Fruit fly (Drosophila melanogaster) whole organism, embryonic: ENCODE data around the gene Ir68b.
A peak's percentile ranks its signal among the peaks of the same experiment; 100 is the strongest.

ENCODE experiments used
- Ada2b ChIP-seq: fragments of 200-800 bp; sonication (Bioruptor generic); IDR thresholded peaks from 2 replicates; pipeline ENCODE4 v1.3.6; 2022; ENCODE audit warnings: missing biosample characterization, missing genetic modification characterization
- Atf6 ChIP-seq: fragments of 200-800 bp; sonication (Bioruptor generic); IDR thresholded peaks from 2 replicates; pipeline ENCODE4 v1.3.6; 2022; ENCODE audit warnings: missing biosample characterization, missing genetic modification characterization
- CG10209 ChIP-seq: fragments of 200-800 bp; sonication (Bioruptor generic); optimal IDR thresholded peaks from 3 replicates; lab custom pipeline; 2017; ENCODE audit warnings: missing biosample characterization, mild to moderate bottlenecking, missing genetic modification characterization, missing genetic modification reagents
- CG10959 ChIP-seq: fragments of 200-800 bp; sonication (Bioruptor generic); IDR thresholded peaks from 2 replicates; pipeline ENCODE4 v1.3.6; 2022; ENCODE audit warnings: missing biosample characterization, missing genetic modification characterization
- CG11085 ChIP-seq: fragments of 200-800 bp; sonication (Bioruptor generic); IDR thresholded peaks from 2 replicates; pipeline ENCODE4 v1.3.6; 2022; ENCODE audit warnings: missing biosample characterization, missing genetic modification characterization
- CG11398 ChIP-seq: fragments of 200-800 bp; sonication (Bioruptor generic); optimal IDR thresholded peaks from 2 replicates; lab custom pipeline; 2016; ENCODE audit warnings: missing biosample characterization, missing genetic modification characterization
- CG12155 ChIP-seq: fragments of 200-800 bp; sonication (Bioruptor generic); optimal IDR thresholded peaks from 3 replicates; lab custom pipeline; 2016; ENCODE audit warnings: missing biosample characterization, missing genetic modification characterization
- CG12942 ChIP-seq: fragments of 200-800 bp; sonication (Bioruptor generic); optimal IDR thresholded peaks from 3 replicates; lab custom pipeline; 2016; ENCODE audit warnings: missing biosample characterization, missing genetic modification characterization
- CG16813 ChIP-seq: fragments of 200-800 bp; sonication (Bioruptor generic); IDR thresholded peaks from 3 replicates; pipeline ENCODE4 v1.3.6; 2022; ENCODE audit warnings: missing biosample characterization, missing genetic modification characterization; ENCODE audit not compliant: partially characterized antibody
- CG17359 ChIP-seq: fragments of 200-800 bp; sonication (Bioruptor generic); optimal IDR thresholded peaks from 3 replicates; lab custom pipeline; 2018; ENCODE audit warnings: missing biosample characterization, mild to moderate bottlenecking, missing genetic modification characterization, moderate library complexity
- CG17361 ChIP-seq: fragments of 200-800 bp; sonication (Bioruptor generic); IDR thresholded peaks from 3 replicates; pipeline ENCODE4 v1.3.6; 2022; ENCODE audit warnings: missing biosample characterization, missing genetic modification characterization
- CG17802 ChIP-seq: fragments of 200-800 bp; sonication (Bioruptor generic); optimal IDR thresholded peaks from 2 replicates; lab custom pipeline; 2018; ENCODE audit warnings: missing biosample characterization, mild to moderate bottlenecking, missing genetic modification characterization, moderate library complexity
- CG1832 ChIP-seq: fragments of 200-800 bp; sonication (Bioruptor generic); optimal IDR thresholded peaks from 2 replicates; lab custom pipeline; 2017; ENCODE audit warnings: missing biosample characterization, mild to moderate bottlenecking, missing genetic modification characterization, inconsistent platforms
- CG18619 ChIP-seq: fragments of 200-800 bp; sonication (Bioruptor generic); optimal IDR thresholded peaks from 3 replicates; lab custom pipeline; 2017; ENCODE audit warnings: missing biosample characterization, mild to moderate bottlenecking, missing genetic modification characterization
- CG30431 ChIP-seq: fragments of 200-800 bp; sonication (Bioruptor generic); optimal IDR thresholded peaks from 2 replicates; lab custom pipeline; 2017; ENCODE audit warnings: missing biosample characterization, missing genetic modification characterization
- CG33213 ChIP-seq: fragments of 200-800 bp; sonication (Bioruptor generic); optimal IDR thresholded peaks from 3 replicates; lab custom pipeline; 2016; ENCODE audit warnings: missing biosample characterization, missing genetic modification characterization
- CG34376 ChIP-seq: fragments of 200-800 bp; sonication (Bioruptor generic); optimal IDR thresholded peaks from 2 replicates; lab custom pipeline; 2018; ENCODE audit warnings: missing biosample characterization, mild to moderate bottlenecking, missing genetic modification characterization
- CG6689 ChIP-seq: fragments of 200-800 bp; sonication (Bioruptor generic); IDR thresholded peaks from 2 replicates; pipeline ENCODE4 v1.3.6; 2022; ENCODE audit warnings: missing biosample characterization, missing genetic modification characterization
- CG7357 ChIP-seq: fragments of 200-800 bp; sonication (Bioruptor generic); IDR thresholded peaks from 3 replicates; pipeline ENCODE4 v1.3.6; 2022; ENCODE audit warnings: missing biosample characterization, missing genetic modification characterization
- CG7786 ChIP-seq: fragments of 200-800 bp; sonication (Bioruptor generic); optimal IDR thresholded peaks from 2 replicates; lab custom pipeline; 2016; ENCODE audit warnings: missing biosample characterization, missing genetic modification characterization
- CG7839 ChIP-seq: fragments of 200-800 bp; sonication (Bioruptor generic); optimal IDR thresholded peaks from 3 replicates; lab custom pipeline; 2018; ENCODE audit warnings: missing biosample characterization, mild to moderate bottlenecking, missing genetic modification characterization, moderate library complexity
- CG7987 ChIP-seq: fragments of 200-800 bp; sonication (Bioruptor generic); optimal IDR thresholded peaks from 2 replicates; lab custom pipeline; 2018; ENCODE audit warnings: missing biosample characterization, mild to moderate bottlenecking, missing genetic modification characterization, moderate library complexity
- CG8924 ChIP-seq: fragments of 200-800 bp; optimal IDR thresholded peaks from 3 replicates; lab custom pipeline; 2019; ENCODE audit warnings: missing biosample characterization, mild to moderate bottlenecking, missing genetic modification characterization, moderate library complexity
- CG9797 ChIP-seq: fragments of 200-800 bp; sonication (Bioruptor generic); optimal IDR thresholded peaks from 3 replicates; lab custom pipeline; 2018; ENCODE audit warnings: missing biosample characterization, mild to moderate bottlenecking, missing genetic modification characterization
- Gug ChIP-seq: fragments of 200-800 bp; sonication (Bioruptor generic); IDR thresholded peaks from 4 replicates; pipeline ENCODE4 v1.3.6; 2022; ENCODE audit warnings: missing biosample characterization, missing genetic modification characterization
- H2.0 ChIP-seq: fragments of 200-800 bp; sonication (Bioruptor generic); IDR thresholded peaks from 2 replicates; pipeline ENCODE4 v1.3.6; 2022; ENCODE audit warnings: missing biosample characterization, missing genetic modification characterization
- Hr51 ChIP-seq, 2 experiments: fragments of 200-800 bp; sonication (Bioruptor generic); optimal IDR thresholded peaks; 2 replicates in 1 of 2; 3 replicates in 1 of 2; lab custom pipeline; 2016 to 2018; ENCODE audit warnings: missing biosample characterization in 2 of 2, missing genetic modification characterization in 2 of 2, mild to moderate bottlenecking in 1 of 2, moderate library complexity in 1 of 2
- Med ChIP-seq: fragments of 200-800 bp; sonication (Bioruptor generic); peaks from one replicate; lab custom pipeline; 2016; ENCODE audit warnings: missing biosample characterization, missing genetic modification characterization, mild to moderate bottlenecking, inconsistent platforms, moderate library complexity
- Poxn ChIP-seq: fragments of 200-800 bp; sonication (Bioruptor generic); IDR thresholded peaks from 2 replicates; pipeline ENCODE4 v1.3.6; 2022; ENCODE audit warnings: missing biosample characterization, missing genetic modification characterization
- TFAM ChIP-seq: fragments of 200-800 bp; sonication (Bioruptor generic); optimal IDR thresholded peaks from 2 replicates; lab custom pipeline; 2017; ENCODE audit warnings: missing biosample characterization, missing genetic modification characterization, inconsistent platforms
- ab ChIP-seq: fragments of 200-800 bp; sonication (Bioruptor generic); optimal IDR thresholded peaks from 2 replicates; lab custom pipeline; 2016; ENCODE audit warnings: missing biosample characterization, missing genetic modification characterization
- btn ChIP-seq: fragments of 200-800 bp; sonication (Bioruptor generic); optimal IDR thresholded peaks from 2 replicates; lab custom pipeline; 2016; ENCODE audit warnings: missing biosample characterization, missing genetic modification characterization
- eve ChIP-seq, 2 experiments: fragments of >200 bp; optimal IDR thresholded peaks; 2 replicates each; lab custom pipeline; 2017; ENCODE audit warnings: missing biosample characterization in 2 of 2, missing genetic modification characterization in 2 of 2
- grn ChIP-seq: fragments of 200-800 bp; sonication (Bioruptor generic); optimal IDR thresholded peaks from 3 replicates; lab custom pipeline; 2017; ENCODE audit warnings: missing biosample characterization, missing genetic modification characterization
- gro ChIP-seq: fragments of 200-800 bp; sonication (Bioruptor generic); optimal IDR thresholded peaks from 2 replicates; lab custom pipeline; 2016; ENCODE audit warnings: missing biosample characterization, missing genetic modification characterization
- gt ChIP-seq: fragments of 200-800 bp; sonication (Bioruptor generic); IDR thresholded peaks from 2 replicates; pipeline ENCODE4 v1.3.6; 2022; ENCODE audit warnings: missing biosample characterization, missing genetic modification characterization
- mam ChIP-seq: fragments of 200-800 bp; sonication (Bioruptor generic); optimal IDR thresholded peaks from 3 replicates; lab custom pipeline; 2016; ENCODE audit warnings: missing biosample characterization, missing genetic modification characterization
- mld ChIP-seq: fragments of 200-800 bp; sonication (Bioruptor generic); IDR thresholded peaks from 3 replicates; pipeline ENCODE4 v1.3.6; 2022; ENCODE audit warnings: missing biosample characterization, missing genetic modification characterization; ENCODE audit not compliant: partially characterized antibody
- pb ChIP-seq: fragments of 200-800 bp; sonication (Bioruptor generic); optimal IDR thresholded peaks from 3 replicates; lab custom pipeline; 2016; ENCODE audit warnings: missing biosample characterization, missing genetic modification characterization
- pho ChIP-seq: fragments of 200-800 bp; sonication (Bioruptor generic); optimal IDR thresholded peaks from 2 replicates; lab custom pipeline; 2016; ENCODE audit warnings: missing biosample characterization, missing genetic modification characterization
- ro ChIP-seq: fragments of 200-800 bp; sonication (Bioruptor generic); IDR thresholded peaks from 2 replicates; pipeline ENCODE4 v1.3.6; 2022; ENCODE audit warnings: missing biosample characterization, missing genetic modification characterization
- schlank ChIP-seq: fragments of 200-800 bp; sonication (Bioruptor generic); optimal IDR thresholded peaks from 2 replicates; lab custom pipeline; 2018; ENCODE audit warnings: missing biosample characterization, mild to moderate bottlenecking, missing genetic modification characterization
- scrt ChIP-seq: fragments of 200-800 bp; sonication (Bioruptor generic); optimal IDR thresholded peaks from 2 replicates; lab custom pipeline; 2018; ENCODE audit warnings: missing biosample characterization, mild to moderate bottlenecking, missing genetic modification characterization, moderate library complexity
- sens-2 ChIP-seq: fragments of 200-800 bp; sonication (Bioruptor generic); IDR thresholded peaks from 2 replicates; pipeline ENCODE4 v1.3.6; 2022; ENCODE audit warnings: missing biosample characterization, missing genetic modification characterization
- slbo ChIP-seq: fragments of 200-800 bp; sonication (Bioruptor generic); IDR thresholded peaks from 2 replicates; pipeline ENCODE4 v1.3.6; 2022; ENCODE audit warnings: missing biosample characterization, missing genetic modification characterization
- sqz ChIP-seq: fragments of 200-800 bp; sonication (Bioruptor generic); optimal IDR thresholded peaks from 3 replicates; lab custom pipeline; 2018; ENCODE audit warnings: missing biosample characterization, mild to moderate bottlenecking, missing genetic modification characterization
- ssp ChIP-seq: fragments of 200-800 bp; sonication (Bioruptor generic); IDR thresholded peaks from 2 replicates; pipeline ENCODE4 v1.3.6; 2022; ENCODE audit warnings: missing biosample characterization, missing genetic modification characterization
- sug ChIP-seq: fragments of 200-800 bp; optimal IDR thresholded peaks from 2 replicates; lab custom pipeline; 2019; ENCODE audit warnings: missing biosample characterization, mild to moderate bottlenecking, missing genetic modification characterization, moderate library complexity
- unpg ChIP-seq: fragments of 200-800 bp; sonication (Bioruptor generic); optimal IDR thresholded peaks from 3 replicates; lab custom pipeline; 2018; ENCODE audit warnings: missing biosample characterization, mild to moderate bottlenecking, missing genetic modification characterization, moderate library complexity

Gene Ir68b

dm6 chr3L:12090898-12091685 lies 36.1 kb downstream of the Ir68b start (continued):
- TF ChIP-seq CG18619 (GFP tag; lab: Kevin White, UChicago) (peak; percentile 63), Gug (GFP tag; lab: Robert Waterston, UW) (peak; percentile 30; the same call in 1 of the 4 replicates), CG17359 (tag; lab: Kevin White, UChicago) (peak; percentile 50), CG6689 (GFP tag; lab: Robert Waterston, UW) (peak; percentile 52; the same call in 1 of the 2 replicates), CG34376 (GFP tag; lab: Kevin White, UChicago) (peak; percentile 79), ab (GFP tag; lab: Kevin White, UChicago) (peak; percentile 8), pho (peak; percentile 18), gro (peak; percentile 44), mam (GFP tag; lab: Kevin White, UChicago) (peak; percentile 56), CG30431 (GFP tag; lab: Kevin White, UChicago) (peak; percentile 17), Ada2b (GFP tag; lab: Robert Waterston, UW) (peak; percentile 70), CG11085 (peak; percentile 57; the same call in 1 of the 2 replicates), sug (peak; percentile 74), slbo (GFP tag; lab: Robert Waterston, UW) (peak; percentile 83), CG11398 (GFP tag; lab: Kevin White, UChicago) (peak; percentile 15), eve (GFP tag; optimal IDR thresholded peaks at IDR 0.05; lab: Kevin White, UChicago) (peak in 1 of 2 experiments; percentile 15), CG9797 (GFP tag; lab: Kevin White, UChicago) (no peak), Med (GFP tag; lab: Kevin White, UChicago) (peak; percentile 80), CG7987 (peak; percentile 49), CG16813 (GFP tag; lab: Robert Waterston, UW) (no peak), pb (no peak), sens-2 (no peak), unpg (peak; percentile 56), Hr51 (GFP tag; optimal IDR thresholded peaks at IDR 0.05; lab: Kevin White, UChicago) (peak in 1 of 2 experiments; percentile 83), mld (GFP tag; lab: Robert Waterston, UW) (no peak), CG12942 (GFP tag; lab: Kevin White, UChicago) (peak; percentile 43), CG8924 (tag; lab: Kevin White, UChicago) (peak; percentile 57), ro (no peak), H2.0 (GFP tag; lab: Robert Waterston, UW) (peak; percentile 44; the same call in 1 of the 2 replicates), CG33213 (peak; percentile 11), scrt (GFP tag; lab: Kevin White, UChicago) (peak; percentile 51), CG10959 (GFP tag; lab: Robert Waterston, UW) (no peak), CG7357 (GFP tag; lab: Robert Waterston, UW) (no peak; the same call in 2 of the 3 replicates), gt (no peak), Atf6 (GFP tag; lab: Robert Waterston, UW) (peak; percentile 76; the same call in 1 of the 2 replicates), schlank (tag; lab: Kevin White, UChicago) (peak; percentile 36), grn (GFP tag; lab: Kevin White, UChicago) (no peak), btn (no peak), CG12155 (peak; percentile 39), CG10209 (GFP tag; lab: Kevin White, UChicago) (peak; percentile 59), sqz (GFP tag; lab: Kevin White, UChicago) (peak; percentile 73), Poxn (no peak; the same call in 1 of the 2 replicates), CG17802 (tag; lab: Kevin White, UChicago) (no peak), ssp (GFP tag; lab: Robert Waterston, UW) (no peak), CG7839 (tag; lab: Kevin White, UChicago) (peak; percentile 77), CG1832 (no peak), TFAM (no peak), CG7786 (GFP tag; lab: Kevin White, UChicago) (peak; percentile 20), CG17361 (GFP tag; lab: Robert Waterston, UW) (peak; percentile 64; the same call in 2 of the 3 replicates)
